Worm (Caenorhabditis elegans) whole organism, L3 larva: ENCODE data around the gene C36C5.15.

Experiments used
- R02D3.7 ChIP-seq: fragments of 150-350 bp; optimal IDR thresholded peaks from 2 replicates; lab custom pipeline; 2014; ENCODE audit warnings: missing biosample characterization, missing genetic modification characterization
- ceh-9 ChIP-seq: sonication (generic microtip); optimal IDR thresholded peaks from 2 replicates; lab custom pipeline; 2018; ENCODE audit warnings: missing biosample characterization, missing genetic modification characterization
- elt-3 ChIP-seq, 3 experiments: fragments of 150-350 bp in 1 of 3; sonication (generic microtip) in 2 of 3; optimal IDR thresholded peaks; 2 replicates in 2 of 3; 4 replicates in 1 of 3; lab custom pipeline; 2014 to 2017; ENCODE audit warnings: missing biosample characterization in 3 of 3, missing genetic modification characterization in 3 of 3
- nhr-12 ChIP-seq: fragments of 150-350 bp; optimal IDR thresholded peaks from 2 replicates; lab custom pipeline; 2014; ENCODE audit warnings: missing biosample characterization, missing genetic modification characterization
- nhr-23 ChIP-seq: fragments of 150-350 bp; optimal IDR thresholded peaks from 2 replicates; lab custom pipeline; 2014; ENCODE audit warnings: missing biosample characterization, missing genetic modification reagents, missing genetic modification characterization
- nhr-67 ChIP-seq: fragments of 150-350 bp; optimal IDR thresholded peaks from 2 replicates; lab custom pipeline; 2014; ENCODE audit warnings: missing biosample characterization, missing genetic modification characterization
- pha-4 ChIP-seq: fragments of 150-350 bp; optimal IDR thresholded peaks from 2 replicates; lab custom pipeline; 2014; ENCODE audit warnings: missing biosample characterization, missing genetic modification reagents, missing genetic modification characterization
- sea-2 ChIP-seq: fragments of 150-350 bp; sonication (generic microtip); optimal IDR thresholded peaks from 4 replicates; lab custom pipeline; 2014; ENCODE audit warnings: missing biosample characterization, missing genetic modification reagents, missing genetic modification characterization
- snpc-4 ChIP-seq: fragments of 150-350 bp; optimal IDR thresholded peaks from 2 replicates; lab custom pipeline; 2014; ENCODE audit warnings: missing biosample characterization, missing genetic modification characterization
- unc-39 ChIP-seq: sonication (generic microtip); optimal IDR thresholded peaks from 4 replicates; lab custom pipeline; 2017; ENCODE audit warnings: missing biosample characterization, missing genetic modification characterization

ce11 chrV:3194952-3195450 lies 26.5 kb upstream of the C36C5.15 start, which contains the start of gene Y73C8B.2:
- no peak for TF ChIP-seq nhr-67 (tag; lab: Kevin White, UChicago)
- peak; percentile 59 for TF ChIP-seq nhr-23 (tag; lab: Kevin White, UChicago)
- TF ChIP-seq snpc-4 (tag; lab: Kevin White, UChicago), result no peak
- no peak for TF ChIP-seq nhr-12 (tag; lab: Kevin White, UChicago)
- TF ChIP-seq sea-2 (GFP tag; lab: Kevin White, UChicago), result no peak
- TF ChIP-seq ceh-9 (tag; lab: Kevin White, UChicago), result no peak
- peak; percentile 78 for TF ChIP-seq pha-4
- no peak for TF ChIP-seq unc-39 (tag; lab: Kevin White, UChicago)
- TF ChIP-seq elt-3 (tag; optimal IDR thresholded peaks at IDR 0.05; lab: Kevin White, UChicago), result no peak
- TF ChIP-seq R02D3.7 (tag; lab: Kevin White, UChicago), result no peak
